Fruit fly (Drosophila melanogaster) whole organism, embryonic: ENCODE measurements around the gene Pde6.

ENCODE experiments used
- CG10321 ChIP-seq: fragments of 200-800 bp; sonication (Bioruptor generic); IDR thresholded peaks from 2 replicates; pipeline ENCODE4 v1.3.6; 2022; ENCODE audit warnings: missing biosample characterization, missing genetic modification characterization
- CG10959 ChIP-seq: fragments of 200-800 bp; sonication (Bioruptor generic); IDR thresholded peaks from 2 replicates; pipeline ENCODE4 v1.3.6; 2022; ENCODE audit warnings: missing biosample characterization, missing genetic modification characterization
- CG11723 ChIP-seq: fragments of 200-800 bp; sonication (Bioruptor generic); optimal IDR thresholded peaks from 2 replicates; lab custom pipeline; 2017; ENCODE audit warnings: missing biosample characterization, mild to moderate bottlenecking, missing genetic modification characterization
- CG13894 ChIP-seq: fragments of 200-800 bp; sonication (Bioruptor generic); optimal IDR thresholded peaks from 3 replicates; lab custom pipeline; 2018; ENCODE audit warnings: missing biosample characterization, mild to moderate bottlenecking, missing genetic modification characterization, moderate library complexity
- CG15601 ChIP-seq: fragments of 200-800 bp; sonication (Bioruptor generic); optimal IDR thresholded peaks from 3 replicates; lab custom pipeline; 2019; ENCODE audit warnings: missing biosample characterization, mild to moderate bottlenecking, missing genetic modification characterization, moderate library complexity
- CG2875 ChIP-seq: fragments of 200-800 bp; sonication (Bioruptor generic); optimal IDR thresholded peaks from 2 replicates; lab custom pipeline; 2017; ENCODE audit warnings: missing biosample characterization, mild to moderate bottlenecking, missing genetic modification characterization, missing genetic modification reagents
- CG34224 ChIP-seq: fragments of 200-800 bp; sonication (Bioruptor generic); IDR thresholded peaks from 3 replicates; pipeline ENCODE4 v1.3.6; 2022; ENCODE audit warnings: missing biosample characterization, missing genetic modification characterization; ENCODE audit not compliant: partially characterized antibody
- CG6813 ChIP-seq: fragments of 200-800 bp; sonication (Bioruptor generic); optimal IDR thresholded peaks from 2 replicates; lab custom pipeline; 2017; ENCODE audit warnings: missing biosample characterization, missing genetic modification characterization, mild to moderate bottlenecking, moderate library complexity, missing genetic modification reagents
- CG7839 ChIP-seq: fragments of 200-800 bp; sonication (Bioruptor generic); optimal IDR thresholded peaks from 3 replicates; lab custom pipeline; 2018; ENCODE audit warnings: missing biosample characterization, mild to moderate bottlenecking, missing genetic modification characterization, moderate library complexity
- CG7987 ChIP-seq: fragments of 200-800 bp; sonication (Bioruptor generic); optimal IDR thresholded peaks from 2 replicates; lab custom pipeline; 2018; ENCODE audit warnings: missing biosample characterization, mild to moderate bottlenecking, missing genetic modification characterization, moderate library complexity
- CG9437 ChIP-seq: fragments of 200-800 bp; sonication (Bioruptor generic); optimal IDR thresholded peaks from 2 replicates; lab custom pipeline; 2018; ENCODE audit warnings: missing biosample characterization, mild to moderate bottlenecking, missing genetic modification characterization
- CG9876 ChIP-seq: fragments of 200-800 bp; sonication (Bioruptor generic); optimal IDR thresholded peaks from 2 replicates; lab custom pipeline; 2016; ENCODE audit warnings: missing biosample characterization, missing genetic modification characterization
- CoRest ChIP-seq: fragments of 200-800 bp; sonication (Bioruptor generic); optimal IDR thresholded peaks from 3 replicates; lab custom pipeline; 2018; ENCODE audit warnings: missing biosample characterization, mild to moderate bottlenecking, missing genetic modification characterization, moderate library complexity
- CrebB ChIP-seq: fragments of 200-800 bp; sonication (Bioruptor generic); optimal IDR thresholded peaks from 3 replicates; lab custom pipeline; 2018; ENCODE audit warnings: missing biosample characterization, mild to moderate bottlenecking, missing genetic modification characterization
- D19B ChIP-seq: fragments of 200-800 bp; sonication (Bioruptor generic); optimal IDR thresholded peaks from 2 replicates; lab custom pipeline; 2017; ENCODE audit warnings: missing biosample characterization, mild to moderate bottlenecking, missing genetic modification characterization
- Hmr ChIP-seq: fragments of 200-800 bp; sonication (Bioruptor generic); optimal IDR thresholded peaks from 3 replicates; lab custom pipeline; 2017; ENCODE audit warnings: mild to moderate bottlenecking, missing biosample characterization, missing genetic modification reagents, missing genetic modification characterization
- MESR4 ChIP-seq: fragments of 200-800 bp; sonication (Bioruptor generic); optimal IDR thresholded peaks from 2 replicates; lab custom pipeline; 2018; ENCODE audit warnings: missing biosample characterization, mild to moderate bottlenecking, missing genetic modification characterization, moderate library complexity
- NFAT ChIP-seq: fragments of 200-800 bp; sonication (Bioruptor generic); IDR thresholded peaks from 2 replicates; pipeline ENCODE4 v1.3.6; 2022; ENCODE audit warnings: missing biosample characterization, missing genetic modification characterization
- NfI ChIP-seq: fragments of 200-800 bp; sonication (Bioruptor generic); optimal IDR thresholded peaks from 3 replicates; lab custom pipeline; 2018; ENCODE audit warnings: missing biosample characterization, mild to moderate bottlenecking, missing genetic modification characterization, moderate library complexity
- Oli ChIP-seq: fragments of 200-800 bp; sonication (Bioruptor generic); optimal IDR thresholded peaks from 2 replicates; lab custom pipeline; 2018; ENCODE audit warnings: missing biosample characterization, mild to moderate bottlenecking, missing genetic modification characterization, moderate library complexity
- Pdp1 ChIP-seq, 2 experiments: fragments of 200-800 bp; sonication (Bioruptor generic); optimal IDR thresholded peaks; 3 replicates each; lab custom pipeline; 2016; ENCODE audit warnings: missing biosample characterization in 2 of 2, missing genetic modification characterization in 2 of 2, mild to moderate bottlenecking in 1 of 2, moderate library complexity in 1 of 2
- Poxn ChIP-seq: fragments of 200-800 bp; sonication (Bioruptor generic); IDR thresholded peaks from 2 replicates; pipeline ENCODE4 v1.3.6; 2022; ENCODE audit warnings: missing biosample characterization, missing genetic modification characterization
- Rx ChIP-seq: fragments of 200-800 bp; sonication (Bioruptor generic); IDR thresholded peaks from 2 replicates; pipeline ENCODE4 v1.3.6; 2022; ENCODE audit warnings: missing biosample characterization, missing genetic modification characterization
- Scr ChIP-seq: fragments of 200-800 bp; sonication (Bioruptor generic); IDR thresholded peaks from 2 replicates; pipeline ENCODE4 v1.3.6; 2022; ENCODE audit warnings: missing biosample characterization, missing genetic modification characterization; ENCODE audit not compliant: partially characterized antibody
- Sox100B ChIP-seq: fragments of 200-800 bp; sonication (Bioruptor generic); optimal IDR thresholded peaks from 3 replicates; lab custom pipeline; 2018; ENCODE audit warnings: missing biosample characterization, mild to moderate bottlenecking, missing genetic modification characterization
- Spps ChIP-seq: fragments of 200-800 bp; sonication (Bioruptor generic); optimal IDR thresholded peaks from 2 replicates; lab custom pipeline; 2018; ENCODE audit warnings: missing biosample characterization, mild to moderate bottlenecking, missing genetic modification characterization
- Sry-δ ChIP-seq: fragments of 200-800 bp; sonication (Bioruptor generic); optimal IDR thresholded peaks from 2 replicates; lab custom pipeline; 2016; ENCODE audit warnings: missing biosample characterization, missing genetic modification characterization
- Trl ChIP-seq, 3 experiments: fragments of >200 bp in 2 of 3; fragments of 200-800 bp in 1 of 3; sonication (Bioruptor generic) in 1 of 3; optimal IDR thresholded peaks; 2 replicates in 1 of 3; 3 replicates in 2 of 3; lab custom pipeline; 2016 to 2017; ENCODE audit warnings: missing biosample characterization in 1 of 3, missing genetic modification characterization in 1 of 3
- Vsx1 ChIP-seq: fragments of 200-800 bp; sonication (Bioruptor generic); optimal IDR thresholded peaks from 2 replicates; lab custom pipeline; 2017; ENCODE audit warnings: missing biosample characterization, mild to moderate bottlenecking, missing genetic modification characterization, missing genetic modification reagents
- ab ChIP-seq: fragments of 200-800 bp; sonication (Bioruptor generic); optimal IDR thresholded peaks from 2 replicates; lab custom pipeline; 2016; ENCODE audit warnings: missing biosample characterization, missing genetic modification characterization
- cg ChIP-seq: fragments of 200-800 bp; sonication (Bioruptor generic); optimal IDR thresholded peaks from 3 replicates; lab custom pipeline; 2019; ENCODE audit warnings: missing biosample characterization, mild to moderate bottlenecking, missing genetic modification characterization, moderate library complexity
- chif ChIP-seq, 2 experiments: fragments of 200-800 bp; sonication (Bioruptor generic); optimal IDR thresholded peaks; 3 replicates each; lab custom pipeline; 2016; ENCODE audit warnings: missing biosample characterization in 2 of 2, missing genetic modification characterization in 2 of 2
- cwo ChIP-seq: fragments of 200-800 bp; sonication (Bioruptor generic); optimal IDR thresholded peaks from 3 replicates; lab custom pipeline; 2017; ENCODE audit warnings: missing biosample characterization, missing genetic modification characterization, mild to moderate bottlenecking, moderate library complexity, missing genetic modification reagents
- da ChIP-seq: fragments of 200-800 bp; sonication (Bioruptor generic); optimal IDR thresholded peaks from 2 replicates; lab custom pipeline; 2016; ENCODE audit warnings: missing biosample characterization, missing genetic modification characterization
- ems ChIP-seq: fragments of 200-800 bp; sonication (Bioruptor generic); optimal IDR thresholded peaks from 3 replicates; lab custom pipeline; 2016; ENCODE audit warnings: missing biosample characterization, missing genetic modification characterization
- gro ChIP-seq: fragments of 200-800 bp; sonication (Bioruptor generic); optimal IDR thresholded peaks from 2 replicates; lab custom pipeline; 2016; ENCODE audit warnings: missing biosample characterization, missing genetic modification characterization
- gt ChIP-seq: fragments of 200-800 bp; sonication (Bioruptor generic); IDR thresholded peaks from 2 replicates; pipeline ENCODE4 v1.3.6; 2022; ENCODE audit warnings: missing biosample characterization, missing genetic modification characterization
- h ChIP-seq: fragments of >200 bp; optimal IDR thresholded peaks from 2 replicates; lab custom pipeline; 2017
- ind ChIP-seq: fragments of 200-800 bp; sonication (Bioruptor generic); optimal IDR thresholded peaks from 3 replicates; lab custom pipeline; 2016; ENCODE audit warnings: missing biosample characterization, missing genetic modification characterization
- lilli ChIP-seq: fragments of 200-800 bp; sonication (Bioruptor generic); optimal IDR thresholded peaks from 3 replicates; lab custom pipeline; 2016; ENCODE audit warnings: missing biosample characterization, missing genetic modification characterization
- mam ChIP-seq: fragments of 200-800 bp; sonication (Bioruptor generic); optimal IDR thresholded peaks from 3 replicates; lab custom pipeline; 2016; ENCODE audit warnings: missing biosample characterization, missing genetic modification characterization
- pho ChIP-seq: fragments of 200-800 bp; sonication (Bioruptor generic); optimal IDR thresholded peaks from 2 replicates; lab custom pipeline; 2016; ENCODE audit warnings: missing biosample characterization, missing genetic modification characterization
- sc ChIP-seq, 3 experiments: fragments of >200 bp in 2 of 3; fragments of 200-800 bp in 1 of 3; sonication (Bioruptor generic) in 1 of 3; optimal IDR thresholded peaks; 2 replicates in 2 of 3; 3 replicates in 1 of 3; lab custom pipeline; 2017; ENCODE audit warnings: mild to moderate bottlenecking in 1 of 3, missing biosample characterization in 1 of 3, missing genetic modification characterization in 1 of 3, missing genetic modification reagents in 1 of 3
- sim ChIP-seq: fragments of 200-800 bp; sonication (Bioruptor generic); IDR thresholded peaks from 2 replicates; pipeline ENCODE4 v1.3.6; 2022; ENCODE audit warnings: missing biosample characterization, missing genetic modification characterization
- sqz ChIP-seq: fragments of 200-800 bp; sonication (Bioruptor generic); optimal IDR thresholded peaks from 3 replicates; lab custom pipeline; 2018; ENCODE audit warnings: missing biosample characterization, mild to moderate bottlenecking, missing genetic modification characterization
- tup ChIP-seq: fragments of 200-800 bp; sonication (Bioruptor generic); optimal IDR thresholded peaks from 2 replicates; lab custom pipeline; 2016; ENCODE audit warnings: missing biosample characterization, mild to moderate bottlenecking, missing genetic modification characterization, moderate library complexity
- usp ChIP-seq: fragments of >200 bp; optimal IDR thresholded peaks from 2 replicates; lab custom pipeline; 2017; ENCODE audit warnings: missing biosample characterization, missing genetic modification characterization
- zfh1 ChIP-seq: fragments of 200-800 bp; sonication (Bioruptor generic); IDR thresholded peaks from 3 replicates; pipeline ENCODE4 v1.3.6; 2022; ENCODE audit warnings: missing biosample characterization, missing genetic modification characterization

Pde6 gene

DNA sequence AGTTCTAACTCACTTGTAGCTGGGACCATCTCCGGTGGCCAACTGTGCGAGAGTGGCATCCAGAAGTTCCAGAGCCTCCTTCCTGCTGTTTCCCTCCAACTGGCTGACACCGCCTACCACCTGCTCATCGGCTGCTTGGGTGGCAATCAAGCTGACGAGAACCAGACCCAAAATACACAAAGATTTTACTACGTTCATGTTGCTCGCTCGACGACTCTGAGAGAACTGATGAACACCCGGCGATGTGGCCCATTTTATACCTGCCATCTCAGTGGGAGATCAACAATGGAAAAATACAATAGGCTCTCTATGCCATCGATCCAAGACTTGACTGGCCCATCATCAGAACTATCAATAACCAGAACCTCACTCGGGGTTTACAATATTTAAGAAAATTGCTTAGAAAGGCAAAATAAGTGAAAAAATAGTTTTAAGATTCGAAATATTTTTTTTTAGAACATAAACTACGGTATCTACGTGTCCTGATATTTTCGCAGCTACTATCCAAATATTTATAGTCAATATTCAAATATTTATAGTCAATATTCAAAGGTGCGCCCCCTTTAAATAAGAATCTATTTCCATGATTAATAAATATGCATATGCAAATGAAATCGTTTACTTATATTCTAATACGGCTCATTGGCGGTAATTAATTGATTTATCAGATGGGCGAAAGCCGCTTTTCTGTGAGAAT is 11.5 kb upstream of the Pde6 start, which contains the start of gene Cys (continued):
- no peak for TF ChIP-seq CG10959 (GFP tag; lab: Robert Waterston, UW)
- TF ChIP-seq D19B (GFP tag; lab: Kevin White, UChicago), result peak; percentile 27
- TF ChIP-seq CG15601, result peak; percentile 26
- peak; percentile 16 for TF ChIP-seq pho
- peak; percentile 26 for TF ChIP-seq MESR4 (GFP tag; lab: Kevin White, UChicago)
- peak; percentile 54; the same call in 1 of the 3 replicates for TF ChIP-seq zfh1 (GFP tag; lab: Robert Waterston, UW)
- no peak for TF ChIP-seq Sox100B (GFP tag; lab: Kevin White, UChicago)
- no peak for TF ChIP-seq ind (GFP tag; lab: Kevin White, UChicago)
- TF ChIP-seq Oli (tag; lab: Kevin White, UChicago), result no peak
- TF ChIP-seq CG13894 (tag; lab: Kevin White, UChicago), result peak; percentile 73
- TF ChIP-seq Sry-δ (GFP tag; lab: Kevin White, UChicago), result no peak
- TF ChIP-seq CG2875 (GFP tag; lab: Kevin White, UChicago), result peak; percentile 10
- no peak for TF ChIP-seq tup (GFP tag; lab: Kevin White, UChicago)
- peak; percentile 39 for TF ChIP-seq CG7839 (tag; lab: Kevin White, UChicago)
- no peak for TF ChIP-seq CG9437
- TF ChIP-seq sc (optimal IDR thresholded peaks at IDR 0.05; lab: Kevin White, UChicago), result no peak
- peak; percentile 19 for TF ChIP-seq sc (GFP tag; optimal IDR thresholded peaks at IDR 0.05; lab: Kevin White, UChicago)
- no peak for TF ChIP-seq CG9876 (GFP tag; lab: Kevin White, UChicago)
- no peak for TF ChIP-seq gt
- TF ChIP-seq lilli (GFP tag; lab: Kevin White, UChicago), result peak; percentile 35
- no peak for TF ChIP-seq CG11723 (GFP tag; lab: Kevin White, UChicago)
- TF ChIP-seq CG7987 (GFP tag; lab: Kevin White, UChicago), result no peak
- no peak for TF ChIP-seq chif (GFP tag; optimal IDR thresholded peaks at IDR 0.05; lab: Kevin White, UChicago)
- peak; percentile 38 for TF ChIP-seq Vsx1 (GFP tag; lab: Kevin White, UChicago)
- TF ChIP-seq NFAT, result peak; percentile 87; the same call in 1 of the 2 replicates
- TF ChIP-seq Pdp1 (GFP tag; optimal IDR thresholded peaks at IDR 0.05; lab: Kevin White, UChicago), result peak in 1 of 2 experiments; percentile 18
- TF ChIP-seq cwo (GFP tag; lab: Kevin White, UChicago), result no peak
- no peak for TF ChIP-seq ab (GFP tag; lab: Kevin White, UChicago)
- no peak for TF ChIP-seq Rx (GFP tag; lab: Robert Waterston, UW)
- no peak for TF ChIP-seq mam (GFP tag; lab: Kevin White, UChicago)
- TF ChIP-seq Poxn (GFP tag; lab: Robert Waterston, UW), result no peak
- TF ChIP-seq gro (GFP tag; lab: Kevin White, UChicago), result no peak
- TF ChIP-seq sim (GFP tag; lab: Robert Waterston, UW), result 0 out of 2 replicates have a peak, but pooled peaks have one; percentile 22
- no peak for TF ChIP-seq Spps (tag; lab: Kevin White, UChicago)
- no peak; the same call in 2 of the 3 replicates for TF ChIP-seq CG34224
- TF ChIP-seq da (GFP tag; lab: Kevin White, UChicago), result peak; percentile 42
- peak; percentile 18 to 43 for TF ChIP-seq Trl (optimal IDR thresholded peaks at IDR 0.05; lab: Kevin White, UChicago)
- peak; percentile 51 for TF ChIP-seq Trl (GFP tag; optimal IDR thresholded peaks at IDR 0.05; lab: Kevin White, UChicago)
- peak; percentile 30 for TF ChIP-seq Hmr
- no peak for TF ChIP-seq usp (GFP tag; lab: Kevin White, UChicago)
- no peak for TF ChIP-seq sqz
- TF ChIP-seq CrebB (tag; lab: Kevin White, UChicago), result peak; percentile 36
- TF ChIP-seq CoRest (tag; lab: Kevin White, UChicago), result peak; percentile 37
- TF ChIP-seq cg (GFP tag; lab: Kevin White, UChicago), result no peak
- no peak for TF ChIP-seq h (lab: Kevin White, UChicago)
- TF ChIP-seq NfI (GFP tag; lab: Kevin White, UChicago), result peak; percentile 13
- no peak for TF ChIP-seq CG10321 (GFP tag; lab: Robert Waterston, UW)
- no peak for TF ChIP-seq ems (GFP tag; lab: Kevin White, UChicago)
- peak; percentile 9; the same call in 1 of the 2 replicates for TF ChIP-seq Scr
- TF ChIP-seq CG6813 (GFP tag; lab: Kevin White, UChicago), result peak; percentile 27
